Worm (Caenorhabditis elegans): ENCODE data around the gene F23H12.5.

The F23H12.5 gene

ce11 chrV:12317894-12318553 lies 40.4 kb upstream of the F23H12.5 start, which contains the start of the genes R04F11.5 and R04F11.2 (continued):
- TF ChIP-seq elt-2 (tag; optimal IDR thresholded peaks at IDR 0.05) (no peak), isw-1 (GFP tag; IDR thresholded peaks at IDR 0.05) (peak; percentile 67), efl-3 (GFP tag; optimal IDR thresholded peaks at IDR 0.05) (no peak), zag-1 (tag; optimal IDR thresholded peaks at IDR 0.05) (no peak), rnt-1 (tag; optimal IDR thresholded peaks at IDR 0.05) (peak; percentile 68), F16B12.6 (tag; optimal IDR thresholded peaks at IDR 0.05) (peak; percentile 49), egl-27 (tag; optimal IDR thresholded peaks at IDR 0.05) (no peak), nhr-85 (tag) (peak; percentile 85), mep-1 (tag; optimal IDR thresholded peaks at IDR 0.05) (peak; percentile 92), nhr-77 (tag; optimal IDR thresholded peaks at IDR 0.05) (peak; percentile 57), lin-13 (GFP tag; optimal IDR thresholded peaks at IDR 0.05) (peak; percentile 56), nhr-12 (tag; optimal IDR thresholded peaks at IDR 0.05) (no peak), nhr-76 (tag; optimal IDR thresholded peaks at IDR 0.05) (no peak), pag-3 (tag; optimal IDR thresholded peaks at IDR 0.05; ENCODE audit: borderline replicate concordance, insufficient read depth) (no peak), jun-1 (tag; optimal IDR thresholded peaks at IDR 0.05) (peak; percentile 66), unc-30 (tag; optimal IDR thresholded peaks at IDR 0.05) (no peak), nhr-71 (tag; optimal IDR thresholded peaks at IDR 0.05) (peak; percentile 84), zip-4 (GFP tag; optimal IDR thresholded peaks at IDR 0.05) (peak; percentile 18), dpl-1 (GFP tag; optimal IDR thresholded peaks at IDR 0.05) (peak; percentile 80 to 88 (median 82)), dsc-1 (tag; optimal IDR thresholded peaks at IDR 0.05) (peak; percentile 49), unc-62 (GFP tag; optimal IDR thresholded peaks at IDR 0.05) (no peak), egl-13 (tag; optimal IDR thresholded peaks at IDR 0.05) (peak; percentile 46), fkh-10 (GFP tag; optimal IDR thresholded peaks at IDR 0.05) (no peak), ama-1 (optimal IDR thresholded peaks at IDR 0.05) (no peak), C34B4.2 (tag; optimal IDR thresholded peaks at IDR 0.05) (no peak), C04F5.9 (tag; optimal IDR thresholded peaks at IDR 0.05) (no peak), nhr-11 (tag; optimal IDR thresholded peaks at IDR 0.05) (peak; percentile 34), ceh-82 (tag; optimal IDR thresholded peaks at IDR 0.05) (peak; percentile 55 to 86 (median 59)), ztf-11 (tag; optimal IDR thresholded peaks at IDR 0.05) (no peak), aly-2 (tag; optimal IDR thresholded peaks at IDR 0.05) (peak; percentile 19), nhr-20 (tag; optimal IDR thresholded peaks at IDR 0.05) (peak; percentile 76), pax-3 (tag; optimal IDR thresholded peaks at IDR 0.05) (peak; percentile 34), aha-1 (tag; optimal IDR thresholded peaks at IDR 0.05) (no peak), mdl-1 (tag; optimal IDR thresholded peaks at IDR 0.05) (peak in 1 of 2 experiments; percentile 25), hpl-2 (GFP tag; optimal IDR thresholded peaks at IDR 0.05) (peak; percentile 2), nhr-28 (tag; optimal IDR thresholded peaks at IDR 0.05) (no peak), ets-5 (GFP tag; IDR thresholded peaks at IDR 0.05) (no peak), skn-1 (tag; optimal IDR thresholded peaks at IDR 0.05) (peak; percentile 89), nhr-19 (GFP tag; conservative IDR thresholded peaks at IDR 0.05) (peak; percentile 72), nhr-90 (tag; optimal IDR thresholded peaks at IDR 0.05; ENCODE audit: poor library complexity) (peak; percentile 71), vab-15 (tag; optimal IDR thresholded peaks at IDR 0.05) (no peak), xbp-1 (tag; optimal IDR thresholded peaks at IDR 0.05) (peak; percentile 73), ztf-4 (tag; optimal IDR thresholded peaks at IDR 0.05) (no peak), unc-98 (GFP tag; IDR thresholded peaks at IDR 0.05) (no peak), ceh-8 (GFP tag; optimal IDR thresholded peaks at IDR 0.05) (no peak)
